Worm (Caenorhabditis elegans) whole organism, late embryonic: ENCODE measurements around the gene str-196.

Source experiments
- C08G9.2 ChIP-seq: sonication (generic microtip); optimal IDR thresholded peaks from 2 replicates; lab custom pipeline; 2016; ENCODE audit warnings: mild to moderate bottlenecking, missing genetic modification characterization, moderate library complexity, missing compliant biosample characterization
- C38D4.7 ChIP-seq: fragments of 200-800 bp; sonication (Bioruptor generic); optimal IDR thresholded peaks from 2 replicates; lab custom pipeline; 2018; ENCODE audit warnings: mild to moderate bottlenecking, missing genetic modification characterization, moderate library complexity, missing compliant biosample characterization
- F13H6.1 ChIP-seq: sonication (generic microtip); optimal IDR thresholded peaks from 2 replicates; lab custom pipeline; 2016; ENCODE audit warnings: missing genetic modification characterization, missing compliant biosample characterization
- Y22D7AL.16 ChIP-seq: sonication (generic microtip); optimal IDR thresholded peaks from 2 replicates; lab custom pipeline; 2016; ENCODE audit warnings: missing genetic modification characterization, missing compliant biosample characterization
- ceh-14 ChIP-seq: sonication (generic microtip); optimal IDR thresholded peaks from 2 replicates; lab custom pipeline; 2016; ENCODE audit warnings: missing genotype, missing genetic modification characterization, missing compliant biosample characterization
- ceh-19 ChIP-seq: fragments of 200-800 bp; sonication (Bioruptor generic); optimal IDR thresholded peaks from 2 replicates; lab custom pipeline; 2018; ENCODE audit warnings: mild to moderate bottlenecking, missing genetic modification characterization, missing compliant biosample characterization
- ceh-2 ChIP-seq: sonication (generic microtip); optimal IDR thresholded peaks from 2 replicates; lab custom pipeline; 2016; ENCODE audit warnings: missing genotype, missing genetic modification characterization, missing compliant biosample characterization
- ceh-22 ChIP-seq: sonication (generic microtip); optimal IDR thresholded peaks from 2 replicates; lab custom pipeline; 2017; ENCODE audit warnings: missing biosample characterization, missing genetic modification characterization
- ceh-45 ChIP-seq: fragments of 200-800 bp; sonication (Bioruptor generic); IDR thresholded peaks from 2 replicates; pipeline ENCODE4 v1.3.6; 2022; ENCODE audit warnings: missing genetic modification reagents, missing genetic modification characterization, missing compliant biosample characterization
- ceh-48 ChIP-seq: sonication (generic microtip); optimal IDR thresholded peaks from 2 replicates; lab custom pipeline; 2016; ENCODE audit warnings: missing genetic modification characterization, inconsistent platforms, missing compliant biosample characterization
- ceh-9 ChIP-seq: sonication (generic microtip); optimal IDR thresholded peaks from 2 replicates; lab custom pipeline; 2016; ENCODE audit warnings: mild to moderate bottlenecking, missing genetic modification characterization, inconsistent platforms, missing compliant biosample characterization
- elt-4 ChIP-seq: sonication (generic microtip); optimal IDR thresholded peaks from 2 replicates; lab custom pipeline; 2016; ENCODE audit warnings: missing genetic modification characterization, missing compliant biosample characterization
- hlh-13 ChIP-seq: fragments of 200-800 bp; sonication (Bioruptor generic); optimal IDR thresholded peaks from 2 replicates; lab custom pipeline; 2018; ENCODE audit warnings: mild to moderate bottlenecking, missing genetic modification characterization, missing compliant biosample characterization
- hlh-15 ChIP-seq: sonication (generic microtip); optimal IDR thresholded peaks from 2 replicates; lab custom pipeline; 2016; ENCODE audit warnings: missing genetic modification characterization, missing compliant biosample characterization
- hlh-30 ChIP-seq: sonication (generic microtip); optimal IDR thresholded peaks from 2 replicates; lab custom pipeline; 2017; ENCODE audit warnings: antibody characterized with exemption, missing genetic modification characterization, missing compliant biosample characterization; ENCODE audit not compliant: insufficient read depth
- hlh-6 ChIP-seq: sonication (generic microtip); optimal IDR thresholded peaks from 2 replicates; lab custom pipeline; 2016; ENCODE audit warnings: missing genotype, missing genetic modification characterization, missing compliant biosample characterization
- hlh-8 ChIP-seq: sonication (generic microtip); optimal IDR thresholded peaks from 2 replicates; lab custom pipeline; 2016; ENCODE audit warnings: missing genotype, missing genetic modification characterization, missing compliant biosample characterization
- lin-11 ChIP-seq: fragments of 200-800 bp; sonication (Bioruptor generic); optimal IDR thresholded peaks from 2 replicates; lab custom pipeline; 2018; ENCODE audit warnings: mild to moderate bottlenecking, missing genetic modification characterization, missing compliant biosample characterization
- madf-2 ChIP-seq: sonication (generic microtip); optimal IDR thresholded peaks from 2 replicates; lab custom pipeline; 2017; ENCODE audit warnings: missing genetic modification characterization, missing compliant biosample characterization
- mec-3 ChIP-seq: sonication (generic microtip); optimal IDR thresholded peaks from 2 replicates; lab custom pipeline; 2016; ENCODE audit warnings: borderline replicate concordance, missing genetic modification characterization, missing compliant biosample characterization
- nfya-1 ChIP-seq: sonication (generic microtip); optimal IDR thresholded peaks from 2 replicates; lab custom pipeline; 2017; ENCODE audit warnings: missing genetic modification characterization, mild to moderate bottlenecking, missing compliant biosample characterization, antibody characterized with exemption, moderate library complexity
- nhr-232 ChIP-seq: sonication (generic microtip); optimal IDR thresholded peaks from 2 replicates; lab custom pipeline; 2016; ENCODE audit warnings: missing genetic modification characterization, missing compliant biosample characterization
- npax-4 ChIP-seq: sonication (generic microtip); optimal IDR thresholded peaks from 2 replicates; lab custom pipeline; 2016; ENCODE audit warnings: missing genetic modification characterization, missing compliant biosample characterization
- pag-3 ChIP-seq: sonication (generic microtip); optimal IDR thresholded peaks from 2 replicates; lab custom pipeline; 2016; ENCODE audit warnings: missing compliant biosample characterization, missing genetic modification characterization, borderline replicate concordance
- pha-2 ChIP-seq: sonication (generic microtip); optimal IDR thresholded peaks from 2 replicates; lab custom pipeline; 2017; ENCODE audit warnings: mild to moderate bottlenecking, missing genetic modification characterization, missing compliant biosample characterization
- pha-4 ChIP-seq: fragments of 150-350 bp; optimal IDR thresholded peaks from 2 replicates; lab custom pipeline; 2018; ENCODE audit warnings: missing biosample characterization, missing genetic modification reagents, missing genetic modification characterization
- pqm-1 ChIP-seq: sonication (generic microtip); optimal IDR thresholded peaks from 2 replicates; lab custom pipeline; 2016; ENCODE audit warnings: missing genetic modification characterization, missing compliant biosample characterization
- rnt-1 ChIP-seq: sonication (generic microtip); optimal IDR thresholded peaks from 2 replicates; lab custom pipeline; 2016; ENCODE audit warnings: missing genetic modification characterization, missing compliant biosample characterization
- sox-4 ChIP-seq: sonication (generic microtip); optimal IDR thresholded peaks from 2 replicates; lab custom pipeline; 2017; ENCODE audit warnings: mild to moderate bottlenecking, missing genetic modification characterization, inconsistent platforms, missing compliant biosample characterization
- tbx-2 ChIP-seq: sonication (generic microtip); optimal IDR thresholded peaks from 2 replicates; lab custom pipeline; 2016; ENCODE audit warnings: missing genetic modification characterization, missing compliant biosample characterization
- ttx-3 ChIP-seq: sonication (generic microtip); optimal IDR thresholded peaks from 2 replicates; lab custom pipeline; 2016; ENCODE audit warnings: missing genetic modification reagents, missing genetic modification characterization, missing compliant biosample characterization
- unc-86 ChIP-seq: sonication (generic microtip); optimal IDR thresholded peaks from 2 replicates; lab custom pipeline; 2016; ENCODE audit warnings: missing genetic modification characterization, missing compliant biosample characterization
- ztf-16 ChIP-seq: sonication (generic microtip); optimal IDR thresholded peaks from 2 replicates; lab custom pipeline; 2017; ENCODE audit warnings: missing genetic modification characterization, missing compliant biosample characterization

Gene str-196

ce11 chrV:502803-503273 lies 11.3 kb downstream of the str-196 start, which contains the start of gene T01G6.10:
Gene T01G6.10 (minus strand): TSS chrV:503223.
- TF ChIP-seq hlh-13 = no peak

- no peak for TF ChIP-seq Y22D7AL.16 (tag; lab: Kevin White, UChicago)
- no peak for TF ChIP-seq ceh-14 (tag; lab: Kevin White, UChicago)
- no peak for TF ChIP-seq hlh-15 (tag; lab: Kevin White, UChicago)
- no peak for TF ChIP-seq ttx-3 (tag; lab: Kevin White, UChicago)
- TF ChIP-seq pag-3 (tag; lab: Kevin White, UChicago) = no peak
- TF ChIP-seq nfya-1 (tag; lab: Kevin White, UChicago) = no peak
These were observed 12.2 kb downstream of the str-196 start, which contains the start of gene srlf-35 for ce11 chrV:503728-504127. Gene srlf-35 (plus strand): TSS chrV:504028.

DNA sequence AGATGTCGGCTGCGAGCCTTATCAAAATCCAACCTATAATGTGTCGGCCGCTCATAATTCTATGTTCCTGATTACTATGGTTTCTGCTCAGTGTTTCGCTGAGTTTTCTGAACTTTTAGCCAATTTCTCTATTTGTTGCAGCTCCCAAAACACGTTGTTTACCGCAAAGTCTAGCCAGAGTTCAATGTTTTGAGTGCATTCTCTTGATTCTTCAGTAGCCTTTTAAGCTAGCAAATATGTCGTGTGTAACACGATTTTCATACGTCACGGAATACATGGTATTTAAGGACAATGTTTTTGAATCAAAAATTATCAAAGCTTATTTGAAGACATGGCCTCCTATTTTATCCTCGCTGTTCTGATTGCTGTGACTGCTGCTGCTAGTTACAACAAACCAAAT lies 13.7 kb downstream of the str-196 start, which contains the start of gene srlf-19:
srlf-19 (plus strand) TSS at position 301 of the 400 bp plus-strand sequence.
- TF ChIP-seq hlh-6 = no peak
- no peak for TF ChIP-seq tbx-2 (tag; lab: Kevin White, UChicago)
- TF ChIP-seq npax-4 (tag; lab: Kevin White, UChicago) = no peak
- TF ChIP-seq pha-2 (tag; lab: Kevin White, UChicago) = no peak
- no peak for TF ChIP-seq nfya-1 (tag; lab: Kevin White, UChicago)
- no peak for TF ChIP-seq ceh-9 (tag; lab: Kevin White, UChicago)
- no peak for TF ChIP-seq ceh-48 (tag; lab: Kevin White, UChicago)
- no peak for TF ChIP-seq ceh-19 (GFP tag; lab: Kevin White, UChicago)
- no peak for TF ChIP-seq ceh-45 (GFP tag; lab: Robert Waterston, UW)
- no peak for TF ChIP-seq ztf-16 (tag; lab: Kevin White, UChicago)

DNA sequence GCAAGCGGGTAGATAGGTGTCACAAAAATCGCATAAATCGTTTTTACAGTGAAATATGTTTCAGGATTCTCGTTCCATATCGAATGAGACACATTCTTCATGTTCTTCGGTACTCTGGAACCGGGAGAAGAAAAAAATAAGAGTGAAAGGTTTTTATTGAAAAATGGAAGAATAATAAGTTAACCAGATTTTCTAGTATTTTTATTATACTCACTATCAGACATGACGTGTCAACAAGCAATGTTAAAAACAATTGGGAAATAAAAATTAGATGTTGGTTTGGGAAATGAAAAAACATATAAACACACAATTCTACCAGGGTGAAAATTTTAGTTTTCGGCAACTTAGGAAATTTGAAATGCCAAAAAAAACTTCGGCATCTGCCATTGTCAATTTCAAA lies 20.9 kb downstream of the str-196 start, which contains the start of gene srh-37:
srh-37 (minus strand) TSS at position 101 of the 400 bp plus-strand sequence.
- TF ChIP-seq hlh-8 (no peak), mec-3 (tag; lab: Kevin White, UChicago) (no peak), nfya-1 (tag; lab: Kevin White, UChicago) (no peak), unc-86 (tag; lab: Kevin White, UChicago) (no peak), ceh-19 (GFP tag; lab: Kevin White, UChicago) (no peak), F13H6.1 (no peak)

- no peak for TF ChIP-seq hlh-6
- TF ChIP-seq hlh-15 (tag; lab: Kevin White, UChicago) = no peak
- TF ChIP-seq elt-4 = no peak
- no peak for TF ChIP-seq ceh-2 (tag; lab: Kevin White, UChicago)
These were observed 27.9 kb downstream of the str-196 start, which contains the start of gene nhr-210 for ce11 chrV:519445-519844. Gene nhr-210 (minus strand): TSS chrV:519545.

DNA sequence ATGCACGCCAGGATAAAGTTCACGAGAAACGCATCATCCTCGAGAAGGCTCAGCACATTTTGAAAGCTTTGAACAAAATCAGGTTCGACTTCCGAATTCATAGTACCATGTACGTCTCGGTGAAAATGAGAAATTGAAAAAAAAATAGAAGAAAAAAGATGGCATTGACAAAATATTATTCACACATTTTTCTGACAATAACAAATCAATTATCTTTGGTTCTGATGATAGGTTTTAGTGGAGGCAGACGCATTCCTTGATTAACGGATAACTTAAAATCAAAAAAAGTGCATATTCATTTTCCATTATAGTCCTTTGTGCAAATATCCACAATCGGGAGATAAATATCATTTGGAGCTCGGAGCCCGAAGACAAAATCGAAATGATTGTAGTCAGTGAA lies 30.0 kb downstream of the str-196 start, which contains the start of gene srw-107:
srw-107 (minus strand) TSS at position 101 of the 400 bp plus-strand sequence.
- no peak for TF ChIP-seq pha-4
- TF ChIP-seq, all 69 proteins: peak for 0

DNA sequence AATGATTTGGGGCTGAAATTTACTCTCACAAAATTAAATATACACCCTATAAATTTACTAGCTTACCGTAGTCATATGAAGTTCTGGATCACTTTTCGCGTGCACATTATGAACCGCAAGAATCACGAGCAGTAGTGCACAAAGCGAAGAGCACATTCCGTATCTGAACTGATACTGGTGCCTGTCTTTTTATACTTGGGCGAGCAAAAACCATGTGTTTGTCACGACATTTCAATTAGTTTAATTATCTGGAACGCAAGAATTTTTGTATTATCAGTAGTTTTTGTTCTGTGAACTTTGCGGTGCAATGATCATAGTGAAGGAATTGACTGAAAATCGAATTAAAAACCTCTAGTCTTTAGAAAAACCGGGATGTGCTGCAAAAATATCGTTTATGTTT lies 32.5 kb downstream of the str-196 start, which contains the start of gene lipl-3:
lipl-3 (minus strand) TSS at position 161 of the 400 bp plus-strand sequence.
- TF ChIP-seq hlh-30 (tag; lab: Kevin White, UChicago) (no peak), madf-2 (tag; lab: Kevin White, UChicago) (no peak), ttx-3 (tag; lab: Kevin White, UChicago) (no peak), unc-86 (tag; lab: Kevin White, UChicago) (no peak), ceh-22 (no peak), ceh-14 (tag; lab: Kevin White, UChicago) (no peak), lin-11 (tag; lab: Kevin White, UChicago) (no peak), rnt-1 (tag; lab: Kevin White, UChicago) (no peak), pag-3 (tag; lab: Kevin White, UChicago) (no peak), nhr-232 (tag; lab: Kevin White, UChicago) (no peak), pqm-1 (tag; lab: Kevin White, UChicago) (no peak), hlh-13 (no peak), sox-4 (tag; lab: Kevin White, UChicago) (no peak), C08G9.2 (tag; lab: Kevin White, UChicago) (no peak), hlh-15 (tag; lab: Kevin White, UChicago) (no peak), C38D4.7 (GFP tag; lab: Kevin White, UChicago) (no peak)
- TF ChIP-seq, all 69 proteins: peak for 0
